Worm (Caenorhabditis elegans) whole organism, young adult: ENCODE results near the gene ppm-1.H.

ENCODE experiments used
- B0261.1 ChIP-seq: sonication (generic microtip); optimal IDR thresholded peaks from 2 replicates; lab custom pipeline; 2016; ENCODE audit warnings: mild to moderate bottlenecking, missing genetic modification characterization, moderate library complexity, missing compliant biosample characterization
- B0336.3 ChIP-seq: fragments of 200-800 bp; sonication (Bioruptor generic); IDR thresholded peaks from 2 replicates; pipeline ENCODE4 v1.3.6; 2022; ENCODE audit warnings: missing genetic modification characterization, missing compliant biosample characterization
- C17E4.6 ChIP-seq: fragments of 200-800 bp; sonication (Bioruptor generic); IDR thresholded peaks from 2 replicates; pipeline ENCODE4 v1.3.6; 2022; ENCODE audit warnings: missing genetic modification reagents, missing genetic modification characterization, missing compliant biosample characterization
- F10E7.11 ChIP-seq: sonication (generic microtip); optimal IDR thresholded peaks from 2 replicates; lab custom pipeline; 2017; ENCODE audit warnings: mild to moderate bottlenecking, missing genetic modification characterization, moderate library complexity, missing compliant biosample characterization
- F22D6.2 ChIP-seq: sonication (generic microtip); optimal IDR thresholded peaks from 2 replicates; lab custom pipeline; 2016; ENCODE audit warnings: mild to moderate bottlenecking, missing genetic modification characterization, missing compliant biosample characterization
- F33H1.4 ChIP-seq: fragments of 200-800 bp; sonication (Bioruptor generic); IDR thresholded peaks from 2 replicates; pipeline ENCODE4 v1.3.6; 2022; ENCODE audit warnings: missing genetic modification reagents, missing genetic modification characterization, missing compliant biosample characterization
- F37B4.10 ChIP-seq: fragments of 200-800 bp; sonication (Bioruptor generic); IDR thresholded peaks from 2 replicates; pipeline ENCODE4 v1.3.6; 2022; ENCODE audit warnings: missing genetic modification characterization, missing compliant biosample characterization
- F52B5.7 ChIP-seq: sonication (generic microtip); optimal IDR thresholded peaks from 2 replicates; lab custom pipeline; 2016; ENCODE audit warnings: mild to moderate bottlenecking, missing genetic modification characterization, missing compliant biosample characterization
- T26A5.8 ChIP-seq: sonication (generic microtip); optimal IDR thresholded peaks from 2 replicates; lab custom pipeline; 2016; ENCODE audit warnings: missing genetic modification characterization, missing compliant biosample characterization
- Y53G8AR.9 ChIP-seq: fragments of 200-800 bp; sonication (Bioruptor generic); conservative IDR thresholded peaks from 2 replicates; pipeline ENCODE4 v1.3.6; 2022; ENCODE audit warnings: missing genetic modification reagents, missing genetic modification characterization, missing compliant biosample characterization
- Y56A3A.18 ChIP-seq: fragments of 200-800 bp; sonication (Bioruptor generic); IDR thresholded peaks from 2 replicates; pipeline ENCODE4 v1.3.6; 2022; ENCODE audit warnings: missing genetic modification reagents, missing genetic modification characterization, missing compliant biosample characterization
- akir-1 ChIP-seq: fragments of 200-800 bp; sonication (Bioruptor generic); optimal IDR thresholded peaks from 2 replicates; lab custom pipeline; 2018; ENCODE audit warnings: mild to moderate bottlenecking, missing genetic modification characterization, moderate library complexity, missing compliant biosample characterization
- ama-1 ChIP-seq, 3 experiments: fragments of 150-350 bp in 1 of 3; sonication (generic microtip) in 2 of 3; optimal IDR thresholded peaks; 2 replicates each; lab custom pipeline; 2014 to 2018; ENCODE audit warnings: missing biosample characterization in 2 of 3, missing genetic modification characterization in 2 of 3, missing genetic modification reagents in 2 of 3
- bed-1 ChIP-seq: fragments of 200-800 bp; sonication (Bioruptor generic); IDR thresholded peaks from 2 replicates; pipeline ENCODE4 v1.3.6; 2022; ENCODE audit warnings: missing genetic modification reagents, missing genetic modification characterization, missing compliant biosample characterization
- ceh-100 ChIP-seq: fragments of 200-800 bp; sonication (Bioruptor generic); IDR thresholded peaks from 2 replicates; pipeline ENCODE4 v1.3.6; 2022; ENCODE audit warnings: missing genetic modification reagents, missing genetic modification characterization, missing compliant biosample characterization
- dpl-1 ChIP-seq: fragments of 150-350 bp; optimal IDR thresholded peaks from 2 replicates; lab custom pipeline; 2014; ENCODE audit warnings: missing biosample characterization, missing genetic modification reagents, missing genetic modification characterization
- egl-44 ChIP-seq: fragments of 200-800 bp; sonication (Bioruptor generic); IDR thresholded peaks from 2 replicates; pipeline ENCODE4 v1.3.6; 2022; ENCODE audit warnings: missing genetic modification reagents, missing genetic modification characterization, missing compliant biosample characterization
- fkh-3 ChIP-seq: sonication (generic microtip); optimal IDR thresholded peaks from 2 replicates; lab custom pipeline; 2016; ENCODE audit warnings: mild to moderate bottlenecking, missing genetic modification characterization, missing compliant biosample characterization
- hlh-12 ChIP-seq: sonication (generic microtip); optimal IDR thresholded peaks from 2 replicates; lab custom pipeline; 2016; ENCODE audit warnings: missing genetic modification characterization, missing compliant biosample characterization
- hmg-20 ChIP-seq: fragments of 200-800 bp; sonication (Bioruptor generic); IDR thresholded peaks from 2 replicates; pipeline ENCODE4 v1.3.6; 2022; ENCODE audit warnings: missing genetic modification reagents, missing genetic modification characterization, missing compliant biosample characterization
- lin-54 ChIP-seq: fragments of 200-800 bp; sonication (Bioruptor generic); optimal IDR thresholded peaks from 2 replicates; lab custom pipeline; 2018; ENCODE audit warnings: mild to moderate bottlenecking, missing genetic modification characterization, missing compliant biosample characterization
- lir-1 ChIP-seq: fragments of 200-800 bp; sonication (Bioruptor generic); conservative IDR thresholded peaks from 2 replicates; pipeline ENCODE4 v1.3.6; 2022; ENCODE audit warnings: missing genetic modification reagents, missing genetic modification characterization, missing compliant biosample characterization
- madf-10 ChIP-seq: sonication (generic microtip); optimal IDR thresholded peaks from 2 replicates; lab custom pipeline; 2016; ENCODE audit warnings: mild to moderate bottlenecking, missing genetic modification characterization, missing compliant biosample characterization
- nhr-179 ChIP-seq: sonication (generic microtip); optimal IDR thresholded peaks from 2 replicates; lab custom pipeline; 2016; ENCODE audit warnings: mild to moderate bottlenecking, missing genetic modification characterization, missing compliant biosample characterization
- nhr-80 ChIP-seq: sonication (generic microtip); optimal IDR thresholded peaks from 2 replicates; lab custom pipeline; 2016; ENCODE audit warnings: missing genetic modification characterization, missing compliant biosample characterization
- nhr-90 ChIP-seq: sonication (generic microtip); optimal IDR thresholded peaks from 2 replicates; lab custom pipeline; 2016; ENCODE audit warnings: missing genotype, mild to moderate bottlenecking, missing genetic modification characterization, missing compliant biosample characterization
- rpc-1 ChIP-seq, 2 experiments: fragments of 150-350 bp in 1 of 2; sonication (generic microtip) in 1 of 2; optimal IDR thresholded peaks; 2 replicates each; lab custom pipeline; 2014 to 2018; ENCODE audit warnings: missing biosample characterization in 1 of 2, missing genetic modification characterization in 1 of 2, missing genetic modification reagents in 1 of 2, missing genotype in 1 of 2
- sea-2 ChIP-seq: fragments of 200-800 bp; sonication (Bioruptor generic); IDR thresholded peaks from 2 replicates; pipeline ENCODE4 v1.3.6; 2022; ENCODE audit warnings: missing genetic modification characterization, missing compliant biosample characterization
- snpc-4 ChIP-seq, 5 experiments: fragments of 150-350 bp in 1 of 5; sonication (generic microtip) in 4 of 5; optimal IDR thresholded peaks; 2 replicates each; lab custom pipeline; 2014 to 2018; ENCODE audit warnings: missing genetic modification characterization in 5 of 5, missing biosample characterization in 3 of 5, antibody characterized with exemption in 2 of 5, mild to moderate bottlenecking in 2 of 5, missing compliant biosample characterization in 2 of 5, missing genotype in 2 of 5, moderate library complexity in 2 of 5, missing genetic modification reagents in 1 of 5
- sptf-2 ChIP-seq: fragments of 200-800 bp; sonication (Bioruptor generic); optimal IDR thresholded peaks from 2 replicates; lab custom pipeline; 2018; ENCODE audit warnings: mild to moderate bottlenecking, missing genetic modification characterization, missing compliant biosample characterization
- tlf-1 ChIP-seq: fragments of 200-800 bp; sonication (Bioruptor generic); optimal IDR thresholded peaks from 2 replicates; lab custom pipeline; 2018; ENCODE audit warnings: mild to moderate bottlenecking, missing genetic modification characterization, missing compliant biosample characterization
- unc-130 ChIP-seq: sonication (generic microtip); optimal IDR thresholded peaks from 2 replicates; lab custom pipeline; 2016; ENCODE audit warnings: missing genetic modification reagents, missing genetic modification characterization, missing compliant biosample characterization
- xnd-1 ChIP-seq: sonication (generic microtip); optimal IDR thresholded peaks from 2 replicates; lab custom pipeline; 2016; ENCODE audit warnings: missing genotype, missing genetic modification reagents, missing genetic modification characterization, missing compliant biosample characterization
- ztf-25 ChIP-seq: fragments of 200-800 bp; sonication (Bioruptor generic); IDR thresholded peaks from 2 replicates; pipeline ENCODE4 v1.3.6; 2022; ENCODE audit warnings: missing genetic modification reagents, missing genetic modification characterization, missing compliant biosample characterization
- ztf-26 ChIP-seq: sonication (generic microtip); optimal IDR thresholded peaks from 2 replicates; lab custom pipeline; 2017; ENCODE audit warnings: missing genetic modification characterization, missing compliant biosample characterization
- ztf-28 ChIP-seq: fragments of 200-800 bp; sonication (Bioruptor generic); IDR thresholded peaks from 2 replicates; pipeline ENCODE4 v1.3.6; 2022; ENCODE audit warnings: missing genetic modification reagents, missing genetic modification characterization, missing compliant biosample characterization
- ztf-6 ChIP-seq: fragments of 200-800 bp; sonication (Bioruptor generic); IDR thresholded peaks from 2 replicates; pipeline ENCODE4 v1.3.6; 2022; ENCODE audit warnings: missing genetic modification reagents, missing genetic modification characterization, missing compliant biosample characterization

ppm-1.H gene

ce11 chrIV:12265877-12266276, 2.2 kb downstream of the ppm-1.H start:
- TF ChIP-seq ama-1 (optimal IDR thresholded peaks at IDR 0.05; lab: Kevin White, UChicago) (no peak), ama-1 (GFP tag; optimal IDR thresholded peaks at IDR 0.05; lab: Kevin White, UChicago) (no peak), B0261.1 (tag; lab: Kevin White, UChicago) (no peak), sptf-2 (GFP tag; lab: Kevin White, UChicago) (no peak)
- TF ChIP-seq, all 124 proteins: peak for 0

- TF ChIP-seq ama-1 (optimal IDR thresholded peaks at IDR 0.05; lab: Kevin White, UChicago) (no peak), ama-1 (GFP tag; optimal IDR thresholded peaks at IDR 0.05; lab: Kevin White, UChicago) (no peak), rpc-1 (optimal IDR thresholded peaks at IDR 0.05; lab: Kevin White, UChicago) (no peak), rpc-1 (tag; optimal IDR thresholded peaks at IDR 0.05; lab: Kevin White, UChicago) (no peak), madf-10 (no peak), nhr-90 (tag; lab: Kevin White, UChicago) (no peak), ceh-100 (GFP tag; lab: Robert Waterston, UW) (no peak), nhr-179 (tag; lab: Kevin White, UChicago) (no peak), dpl-1 (GFP tag; lab: Kevin White, UChicago) (no peak), F33H1.4 (GFP tag; lab: Robert Waterston, UW) (no peak), fkh-3 (tag; lab: Kevin White, UChicago) (no peak), F37B4.10 (GFP tag; lab: Robert Waterston, UW) (no peak), B0336.3 (GFP tag; lab: Robert Waterston, UW) (no peak), lin-54 (no peak), Y56A3A.18 (no peak)
- TF ChIP-seq, all 124 proteins: peak for 0
Observed at ce11 chrIV:12261353-12261752, 6.8 kb downstream of the ppm-1.H start, which contains the start of gene sre-14. Gene sre-14, minus strand, starts transcription at chrIV:12261453.

DNA sequence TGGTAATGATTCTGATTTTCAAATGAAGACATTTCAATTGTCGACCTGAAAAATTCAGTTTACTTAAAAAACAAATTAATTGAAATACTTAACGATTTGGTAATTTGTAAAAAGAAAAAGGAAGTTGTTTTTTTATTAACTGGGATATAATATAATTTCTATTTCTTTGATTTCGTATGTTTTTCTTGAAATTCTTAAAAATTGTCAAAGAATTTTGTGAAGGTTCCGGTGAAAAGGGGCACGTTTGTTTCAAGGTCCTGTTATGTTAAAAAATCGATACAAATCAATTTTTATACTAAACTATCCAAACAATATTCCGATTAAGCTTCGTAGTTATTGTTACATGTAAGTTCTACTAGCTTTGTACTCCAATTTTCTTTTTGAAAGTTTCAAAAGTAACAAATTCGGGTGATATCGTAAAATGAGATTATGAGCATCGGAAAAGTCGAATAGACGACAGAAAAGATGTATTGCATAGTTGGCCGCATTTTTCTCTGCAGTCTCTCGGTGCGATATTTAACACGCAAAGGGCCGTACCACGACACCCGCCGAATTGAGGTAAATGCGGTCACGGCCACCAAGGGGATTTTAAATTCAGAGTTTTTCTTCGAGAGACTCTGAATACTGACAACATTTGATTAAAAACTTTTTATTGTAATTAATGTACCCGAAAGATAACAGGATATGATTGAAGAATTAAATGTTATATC, 8.8 kb downstream of the ppm-1.H start, which contains the start of gene Y39C12A.9:
Y39C12A.9 (minus strand) TSS at position 51 of the 710 bp plus-strand sequence.
- TF ChIP-seq snpc-4 (GFP tag; optimal IDR thresholded peaks at IDR 0.05; lab: Kevin White, UChicago) (no peak), snpc-4 (tag; optimal IDR thresholded peaks at IDR 0.05; lab: Kevin White, UChicago) (no peak), rpc-1 (optimal IDR thresholded peaks at IDR 0.05; lab: Kevin White, UChicago) (no peak), rpc-1 (tag; optimal IDR thresholded peaks at IDR 0.05; lab: Kevin White, UChicago) (no peak), akir-1 (GFP tag; lab: Kevin White, UChicago) (no peak), ztf-25 (GFP tag; lab: Robert Waterston, UW) (no peak)

ce11 chrIV:12252579-12252978, 15.5 kb downstream of the ppm-1.H start, which contains the start of gene dnj-26:
Gene dnj-26, minus strand, starts transcription at chrIV:12252679.
- no peak for TF ChIP-seq ztf-6
- no peak for TF ChIP-seq ztf-28 (GFP tag; lab: Robert Waterston, UW)
- TF ChIP-seq B0261.1 (tag; lab: Kevin White, UChicago): no peak
- no peak for TF ChIP-seq nhr-80 (tag; lab: Kevin White, UChicago)
- TF ChIP-seq F10E7.11: no peak

- TF ChIP-seq hmg-20 (GFP tag; lab: Robert Waterston, UW): no peak
- TF ChIP-seq sea-2: no peak
- TF ChIP-seq F22D6.2: no peak
- no peak for TF ChIP-seq lir-1 (GFP tag; lab: Robert Waterston, UW)
- no peak for TF ChIP-seq hlh-12 (tag; lab: Kevin White, UChicago)
- TF ChIP-seq snpc-4 (GFP tag; optimal IDR thresholded peaks at IDR 0.05; lab: Kevin White, UChicago): no peak
- TF ChIP-seq snpc-4 (tag; optimal IDR thresholded peaks at IDR 0.05; lab: Kevin White, UChicago): no peak
- TF ChIP-seq egl-44 (GFP tag; lab: Robert Waterston, UW): no peak
- TF ChIP-seq unc-130 (GFP tag; lab: Kevin White, UChicago): no peak
- TF ChIP-seq ztf-28 (GFP tag; lab: Robert Waterston, UW): no peak
- TF ChIP-seq madf-10: no peak
- no peak for TF ChIP-seq ztf-26
- TF ChIP-seq C17E4.6: no peak
- no peak for TF ChIP-seq tlf-1 (GFP tag; lab: Kevin White, UChicago)
- TF ChIP-seq bed-1 (GFP tag; lab: Robert Waterston, UW): no peak
- no peak for TF ChIP-seq xnd-1 (tag; lab: Kevin White, UChicago)
- no peak for TF ChIP-seq Y53G8AR.9
- no peak for TF ChIP-seq F52B5.7
- no peak for TF ChIP-seq T26A5.8 (tag; lab: Kevin White, UChicago)
Observed at ce11 chrIV:12244706-12245105, 23.4 kb downstream of the ppm-1.H start, which contains the start of gene sre-15. Gene sre-15, minus strand, starts transcription at chrIV:12244806.
